Worm (Caenorhabditis elegans) whole organism, L4 larva: Measurements from ENCODE around the gene F40A3.1.

Experiments
- F10B5.3 ChIP-seq: sonication (generic microtip); optimal IDR thresholded peaks from 2 replicates; lab custom pipeline; 2016; ENCODE audit warnings: mild to moderate bottlenecking, missing genetic modification characterization, missing compliant biosample characterization
- F44E2.7 ChIP-seq: fragments of 200-800 bp; sonication (Bioruptor generic); IDR thresholded peaks from 2 replicates; pipeline ENCODE4 v2.1.2; 2022; ENCODE audit warnings: missing genetic modification characterization, missing compliant biosample characterization
- F49E8.2 ChIP-seq: sonication (generic microtip); optimal IDR thresholded peaks from 2 replicates; lab custom pipeline; 2016; ENCODE audit warnings: missing compliant biosample characterization, mild to moderate bottlenecking, missing genetic modification characterization, borderline replicate concordance
- R02D3.7 ChIP-seq: fragments of 150-350 bp; sonication (generic microtip); optimal IDR thresholded peaks from 3 replicates; lab custom pipeline; 2014; ENCODE audit warnings: missing biosample characterization, missing genetic modification characterization
- Y105C5A.15 ChIP-seq: fragments of 200-800 bp; sonication (Bioruptor generic); IDR thresholded peaks from 2 replicates; pipeline ENCODE4 v1.3.6; 2022; ENCODE audit warnings: missing genetic modification characterization, missing compliant biosample characterization
- Y48G9A.11 ChIP-seq: fragments of 200-800 bp; sonication (Bioruptor generic); IDR thresholded peaks from 2 replicates; pipeline ENCODE4 v1.3.6; 2022; ENCODE audit warnings: missing genetic modification reagents, missing genetic modification characterization, missing compliant biosample characterization
- Y5F2A.4 ChIP-seq: fragments of 200-800 bp; sonication (Bioruptor generic); optimal IDR thresholded peaks from 2 replicates; lab custom pipeline; 2018; ENCODE audit warnings: mild to moderate bottlenecking, missing genetic modification characterization, missing compliant biosample characterization
- Y75B8A.6 ChIP-seq: fragments of 200-800 bp; sonication (Bioruptor generic); IDR thresholded peaks from 2 replicates; pipeline ENCODE4 v1.3.6; 2022; ENCODE audit warnings: missing genetic modification reagents, missing genetic modification characterization, missing compliant biosample characterization
- ZK337.2 ChIP-seq: fragments of 200-800 bp; sonication (Bioruptor generic); IDR thresholded peaks from 2 replicates; pipeline ENCODE4 v1.3.6; 2022; ENCODE audit warnings: missing genetic modification reagents, missing genetic modification characterization, missing compliant biosample characterization
- aly-2 ChIP-seq: sonication (generic microtip); optimal IDR thresholded peaks from 2 replicates; lab custom pipeline; 2018; ENCODE audit warnings: missing biosample characterization, missing genetic modification characterization
- ama-1 ChIP-seq: fragments of 150-350 bp; optimal IDR thresholded peaks from 2 replicates; lab custom pipeline; 2014; ENCODE audit warnings: inconsistent platforms, mixed read lengths
- ceh-20 ChIP-seq: fragments of 200-800 bp; sonication (Bioruptor generic); IDR thresholded peaks from 2 replicates; pipeline ENCODE4 v1.3.6; 2022; ENCODE audit warnings: missing genetic modification reagents, missing genetic modification characterization, missing compliant biosample characterization
- ceh-28 ChIP-seq: fragments of 150-350 bp; optimal IDR thresholded peaks from 2 replicates; lab custom pipeline; 2014; ENCODE audit warnings: missing biosample characterization, missing genetic modification reagents, missing genetic modification characterization
- cey-2 ChIP-seq: sonication (generic microtip); optimal IDR thresholded peaks from 3 replicates; lab custom pipeline; 2017; ENCODE audit warnings: missing genetic modification characterization, mild to moderate bottlenecking, missing compliant biosample characterization, antibody characterized with exemption, borderline replicate concordance; ENCODE audit not compliant: insufficient read depth
- ctbp-1 ChIP-seq: fragments of 200-800 bp; sonication (Bioruptor generic); IDR thresholded peaks from 2 replicates; pipeline ENCODE4 v1.3.6; 2022; ENCODE audit warnings: missing genetic modification reagents, missing genetic modification characterization, missing compliant biosample characterization
- daf-12 ChIP-seq: fragments of 150-350 bp; optimal IDR thresholded peaks from 2 replicates; lab custom pipeline; 2014; ENCODE audit warnings: missing biosample characterization, missing genetic modification reagents, missing genetic modification characterization
- daf-19 ChIP-seq: fragments of 200-800 bp; sonication (Bioruptor generic); conservative IDR thresholded peaks from 2 replicates; pipeline ENCODE4 v1.3.6; 2022; ENCODE audit warnings: missing genetic modification characterization, missing compliant biosample characterization
- dmd-8 ChIP-seq: fragments of 200-800 bp; sonication (Bioruptor generic); IDR thresholded peaks from 2 replicates; pipeline ENCODE4 v1.3.6; 2022; ENCODE audit warnings: missing genetic modification characterization, missing compliant biosample characterization
- dmd-9 ChIP-seq: fragments of 200-800 bp; sonication (Bioruptor generic); IDR thresholded peaks from 2 replicates; pipeline ENCODE4 v1.3.6; 2022; ENCODE audit warnings: missing genetic modification reagents, missing genetic modification characterization, missing compliant biosample characterization
- duxl-1 ChIP-seq: sonication (generic microtip); optimal IDR thresholded peaks from 2 replicates; lab custom pipeline; 2016; ENCODE audit warnings: mild to moderate bottlenecking, missing genetic modification characterization, moderate library complexity, missing compliant biosample characterization; ENCODE audit not compliant: poor library complexity
- egl-27 ChIP-seq: sonication (generic microtip); optimal IDR thresholded peaks from 3 replicates; lab custom pipeline; 2017; ENCODE audit warnings: missing biosample characterization, missing genetic modification reagents, missing genetic modification characterization
- egl-43 ChIP-seq: fragments of 200-800 bp; sonication (Bioruptor generic); IDR thresholded peaks from 2 replicates; pipeline ENCODE4 v1.3.6; 2022; ENCODE audit warnings: missing genetic modification reagents, missing genetic modification characterization, missing compliant biosample characterization
- fkh-10 ChIP-seq: fragments of 150-350 bp; optimal IDR thresholded peaks from 2 replicates; lab custom pipeline; 2014; ENCODE audit warnings: missing biosample characterization, missing genetic modification reagents, missing genetic modification characterization
- jun-1 ChIP-seq: fragments of 150-350 bp; optimal IDR thresholded peaks from 2 replicates; lab custom pipeline; 2014; ENCODE audit warnings: missing biosample characterization, missing genetic modification reagents, missing genetic modification characterization
- lim-7 ChIP-seq: fragments of 200-800 bp; sonication (Bioruptor generic); IDR thresholded peaks from 2 replicates; pipeline ENCODE4 v1.3.6; 2022; ENCODE audit warnings: missing genetic modification characterization, missing compliant biosample characterization
- lin-29 ChIP-seq: fragments of 200-800 bp; sonication (Bioruptor generic); IDR thresholded peaks from 2 replicates; pipeline ENCODE4 v1.3.6; 2022; ENCODE audit warnings: missing genetic modification reagents, missing genetic modification characterization, missing compliant biosample characterization
- lin-38 ChIP-seq: fragments of 200-800 bp; sonication (Bioruptor generic); IDR thresholded peaks from 2 replicates; pipeline ENCODE4 v1.3.6; 2022; ENCODE audit warnings: missing genetic modification reagents, missing genetic modification characterization, missing compliant biosample characterization
- madf-9 ChIP-seq: fragments of 200-800 bp; sonication (Bioruptor generic); conservative IDR thresholded peaks from 2 replicates; pipeline ENCODE4 v1.3.6; 2022; ENCODE audit warnings: missing genetic modification reagents, missing genetic modification characterization, missing compliant biosample characterization
- mdl-1 ChIP-seq, 2 experiments: fragments of 150-350 bp in 1 of 2; sonication (generic microtip) in 1 of 2; optimal IDR thresholded peaks; 2 replicates each; lab custom pipeline; 2014 to 2017; ENCODE audit warnings: missing biosample characterization in 2 of 2, missing genetic modification characterization in 2 of 2
- mxl-3 ChIP-seq: fragments of 200-800 bp; sonication (Bioruptor generic); optimal IDR thresholded peaks from 2 replicates; lab custom pipeline; 2018; ENCODE audit warnings: mild to moderate bottlenecking, missing genetic modification characterization, missing compliant biosample characterization
- nhr-10 ChIP-seq: fragments of 150-350 bp; optimal IDR thresholded peaks from 2 replicates; lab custom pipeline; 2014; ENCODE audit warnings: missing biosample characterization, missing genetic modification characterization
- nhr-111 ChIP-seq: fragments of 200-800 bp; sonication (Bioruptor generic); optimal IDR thresholded peaks from 2 replicates; lab custom pipeline; 2018; ENCODE audit warnings: mild to moderate bottlenecking, missing genetic modification characterization, missing compliant biosample characterization
- nhr-25 ChIP-seq: sonication (generic microtip); optimal IDR thresholded peaks from 2 replicates; lab custom pipeline; 2017; ENCODE audit warnings: missing genetic modification characterization, mild to moderate bottlenecking, missing compliant biosample characterization, antibody characterized with exemption, moderate library complexity, borderline replicate concordance; ENCODE audit not compliant: insufficient read depth
- nhr-28 ChIP-seq: fragments of 150-350 bp; optimal IDR thresholded peaks from 2 replicates; lab custom pipeline; 2014; ENCODE audit warnings: missing biosample characterization, missing genetic modification characterization
- nhr-42 ChIP-seq: fragments of 200-800 bp; sonication (Bioruptor generic); IDR thresholded peaks from 2 replicates; pipeline ENCODE4 v1.3.6; 2022; ENCODE audit warnings: missing genetic modification characterization, missing compliant biosample characterization
- nhr-48 ChIP-seq: sonication (generic microtip); optimal IDR thresholded peaks from 2 replicates; lab custom pipeline; 2016; ENCODE audit warnings: mild to moderate bottlenecking, missing genetic modification characterization, missing compliant biosample characterization
- nhr-6 ChIP-seq: fragments of 150-350 bp; optimal IDR thresholded peaks from 2 replicates; lab custom pipeline; 2014; ENCODE audit warnings: missing biosample characterization, missing genetic modification characterization
- nhr-76 ChIP-seq: fragments of 150-350 bp; optimal IDR thresholded peaks from 2 replicates; lab custom pipeline; 2014; ENCODE audit warnings: missing biosample characterization, missing genetic modification characterization
- pha-4 ChIP-seq, 2 experiments: fragments of 150-350 bp in 1 of 2; fragments of 200-800 bp in 1 of 2; sonication (Bioruptor generic) in 1 of 2; IDR thresholded peaks in 1 of 2; optimal IDR thresholded peaks in 1 of 2; 2 replicates each; pipeline versions ENCODE4 v1.3.6 to Lab custom; 2014 to 2022; ENCODE audit warnings: missing genetic modification characterization in 2 of 2, missing genetic modification reagents in 2 of 2, missing biosample characterization in 1 of 2, missing compliant biosample characterization in 1 of 2
- php-3 ChIP-seq: fragments of 200-800 bp; sonication (Bioruptor generic); IDR thresholded peaks from 2 replicates; pipeline ENCODE4 v1.3.6; 2022; ENCODE audit warnings: missing genetic modification reagents, missing genetic modification characterization, missing compliant biosample characterization
- set-16 ChIP-seq: fragments of 200-800 bp; sonication (Bioruptor generic); IDR thresholded peaks from 2 replicates; pipeline ENCODE4 v1.3.6; 2022; ENCODE audit warnings: missing genetic modification reagents, missing genetic modification characterization, missing compliant biosample characterization
- skn-1 ChIP-seq: fragments of 150-350 bp; optimal IDR thresholded peaks from 2 replicates; lab custom pipeline; 2014; ENCODE audit warnings: missing biosample characterization, missing genetic modification characterization
- snpc-1.2 ChIP-seq: fragments of 200-800 bp; sonication (Bioruptor generic); IDR thresholded peaks from 2 replicates; pipeline ENCODE4 v1.3.6; 2022; ENCODE audit warnings: missing genetic modification reagents, missing genetic modification characterization, missing compliant biosample characterization
- spr-1 ChIP-seq: sonication (generic microtip); optimal IDR thresholded peaks from 2 replicates; lab custom pipeline; 2016; ENCODE audit warnings: mild to moderate bottlenecking, missing genetic modification characterization, missing compliant biosample characterization
- spr-3 ChIP-seq: fragments of 200-800 bp; sonication (Bioruptor generic); optimal IDR thresholded peaks from 2 replicates; lab custom pipeline; 2018; ENCODE audit warnings: mild to moderate bottlenecking, missing genetic modification characterization, missing compliant biosample characterization
- tag-97 ChIP-seq: fragments of 200-800 bp; sonication (Bioruptor generic); IDR thresholded peaks from 2 replicates; pipeline ENCODE4 v1.3.6; 2022; ENCODE audit warnings: missing genetic modification characterization, missing compliant biosample characterization
- unc-62 ChIP-seq, 3 experiments: fragments of 150-350 bp in 1 of 3; sonication (generic microtip); optimal IDR thresholded peaks in 2 of 3; peaks in 1 of 3; 1 replicate in 1 of 3; 2 replicates in 2 of 3; lab custom pipeline; 2014 to 2017; ENCODE audit warnings: missing biosample characterization in 3 of 3, missing genetic modification characterization in 3 of 3, missing genetic modification reagents in 3 of 3, missing genotype in 1 of 3
- vab-7 ChIP-seq: fragments of 200-800 bp; sonication (Bioruptor generic); IDR thresholded peaks from 2 replicates; pipeline ENCODE4 v1.3.6; 2022; ENCODE audit warnings: missing genetic modification reagents, missing genetic modification characterization, missing compliant biosample characterization
- zfp-2 ChIP-seq: sonication (generic microtip); optimal IDR thresholded peaks from 2 replicates; lab custom pipeline; 2016; ENCODE audit warnings: mild to moderate bottlenecking, missing genetic modification characterization, missing compliant biosample characterization
- zip-2 ChIP-seq: fragments of 150-350 bp; optimal IDR thresholded peaks from 2 replicates; lab custom pipeline; 2014; ENCODE audit warnings: missing biosample characterization, missing genetic modification characterization

F40A3.1 gene

DNA sequence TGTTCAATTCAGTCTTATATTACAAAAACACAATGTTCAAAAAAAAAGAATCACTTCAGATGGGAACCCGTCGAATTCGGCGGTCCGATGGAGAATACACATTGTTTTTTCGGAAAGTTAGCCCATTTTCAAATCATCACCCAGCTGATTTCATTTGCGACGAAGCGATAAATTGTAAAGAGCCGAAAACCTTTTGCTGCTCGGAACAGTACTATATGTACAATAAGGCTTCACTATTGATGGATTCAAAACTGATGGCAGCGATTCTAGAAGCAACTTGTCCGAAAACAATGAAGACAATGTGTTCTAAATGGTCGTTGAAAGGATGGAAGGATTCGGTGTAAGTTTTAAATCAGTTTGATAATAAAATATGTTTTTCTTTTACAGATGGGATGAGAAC lies 33.4 kb upstream of the F40A3.1 start, which contains the start of gene C37C3.1 (continued):
- TF ChIP-seq nhr-48 (tag; lab: Kevin White, UChicago) (peak; percentile 15), dmd-9 (GFP tag; lab: Robert Waterston, UW) (no peak), pha-4 (GFP tag; IDR thresholded peaks at IDR 0.05; lab: Robert Waterston, UW) (no peak), pha-4 (tag; optimal IDR thresholded peaks at IDR 0.05; lab: Kevin White, UChicago) (no peak), jun-1 (no peak), aly-2 (tag; lab: Kevin White, UChicago) (no peak), vab-7 (GFP tag; lab: Robert Waterston, UW) (no peak), ceh-28 (tag; lab: Kevin White, UChicago) (no peak), lim-7 (GFP tag; lab: Robert Waterston, UW) (no peak), nhr-42 (GFP tag; lab: Robert Waterston, UW) (no peak), spr-1 (tag; lab: Kevin White, UChicago) (peak; percentile 19), ctbp-1 (GFP tag; lab: Robert Waterston, UW) (0 out of 2 replicates have a peak, but pooled peaks have one; percentile 49), Y105C5A.15 (no peak), F44E2.7 (GFP tag; lab: Robert Waterston, UW) (no peak), mxl-3 (GFP tag; lab: Kevin White, UChicago) (no peak), ama-1 (lab: Kevin White, UChicago) (peak; percentile 84), nhr-10 (no peak), skn-1 (tag; lab: Kevin White, UChicago) (no peak), nhr-76 (tag; lab: Kevin White, UChicago) (no peak), dmd-8 (0 out of 2 replicates have a peak, but pooled peaks have one; percentile 24), F10B5.3 (tag; lab: Kevin White, UChicago) (peak; percentile 59), Y48G9A.11 (GFP tag; lab: Robert Waterston, UW) (no peak), php-3 (GFP tag; lab: Robert Waterston, UW) (no peak), Y5F2A.4 (GFP tag; lab: Kevin White, UChicago) (peak; percentile 24), lin-29 (GFP tag; lab: Robert Waterston, UW) (no peak), zip-2 (tag; lab: Kevin White, UChicago) (no peak), egl-27 (tag; lab: Kevin White, UChicago) (no peak), Y75B8A.6 (GFP tag; lab: Robert Waterston, UW) (no peak), snpc-1.2 (GFP tag; lab: Robert Waterston, UW) (peak; percentile 23; the same call in 1 of the 2 replicates), nhr-6 (tag; lab: Kevin White, UChicago) (no peak), nhr-111 (GFP tag; lab: Kevin White, UChicago) (no peak), spr-3 (GFP tag; lab: Kevin White, UChicago) (peak; percentile 13), zfp-2 (tag; lab: Kevin White, UChicago) (no peak), lin-38 (peak; percentile 57), egl-43 (no peak), duxl-1 (tag; lab: Kevin White, UChicago) (no peak), set-16 (GFP tag; lab: Robert Waterston, UW) (no peak), fkh-10 (GFP tag; lab: Kevin White, UChicago) (no peak), F49E8.2 (tag; lab: Kevin White, UChicago) (peak; percentile 17), tag-97 (GFP tag; lab: Robert Waterston, UW) (no peak), mdl-1 (tag; optimal IDR thresholded peaks at IDR 0.05; lab: Kevin White, UChicago) (no peak), unc-62 (GFP tag; optimal IDR thresholded peaks at IDR 0.05 in 1 of 2; lab: Kevin White, UChicago) (no peak), unc-62 (tag; optimal IDR thresholded peaks at IDR 0.05; lab: Kevin White, UChicago) (no peak), R02D3.7 (no peak), nhr-28 (tag; lab: Kevin White, UChicago) (no peak), daf-12 (no peak), ZK337.2 (GFP tag; lab: Robert Waterston, UW) (no peak), daf-19 (no peak), nhr-25 (tag; lab: Kevin White, UChicago) (no peak), madf-9 (GFP tag; lab: Robert Waterston, UW) (no peak), ceh-20 (GFP tag; lab: Robert Waterston, UW) (no peak), cey-2 (tag; lab: Kevin White, UChicago) (no peak)
